Worm (Caenorhabditis elegans) whole organism, L2 larva: ENCODE measurements around the gene tub-1.

Experiments
- ZK546.5 ChIP-seq: sonication (generic microtip); optimal IDR thresholded peaks from 2 replicates; lab custom pipeline; 2017; ENCODE audit warnings: missing biosample characterization, missing genetic modification characterization
- ama-1 ChIP-seq: fragments of 150-350 bp; optimal IDR thresholded peaks from 2 replicates; lab custom pipeline; 2018; ENCODE audit warnings: inconsistent platforms
- blmp-1 ChIP-seq: sonication (generic microtip); optimal IDR thresholded peaks from 2 replicates; lab custom pipeline; 2017; ENCODE audit warnings: missing genetic modification characterization, mild to moderate bottlenecking, missing compliant biosample characterization, antibody characterized with exemption, moderate library complexity; ENCODE audit not compliant: insufficient read depth
- ceh-82 ChIP-seq: fragments of 150-350 bp; optimal IDR thresholded peaks from 2 replicates; lab custom pipeline; 2014; ENCODE audit warnings: missing biosample characterization, missing genetic modification characterization
- elt-3 ChIP-seq: sonication (generic microtip); optimal IDR thresholded peaks from 2 replicates; lab custom pipeline; 2017; ENCODE audit warnings: missing biosample characterization, missing genetic modification characterization
- lsy-2 ChIP-seq, 2 experiments: fragments of 150-350 bp in 1 of 2; sonication (generic microtip) in 1 of 2; optimal IDR thresholded peaks; 2 replicates each; lab custom pipeline; 2014 to 2017; ENCODE audit warnings: missing biosample characterization in 2 of 2, missing genetic modification characterization in 2 of 2
- mdl-1 ChIP-seq, 2 experiments: fragments of 150-350 bp in 1 of 2; sonication (generic microtip) in 1 of 2; optimal IDR thresholded peaks; 2 replicates each; lab custom pipeline; 2017; ENCODE audit warnings: missing biosample characterization in 2 of 2, missing genetic modification characterization in 2 of 2
- ztf-11 ChIP-seq: sonication (generic microtip); optimal IDR thresholded peaks from 2 replicates; lab custom pipeline; 2017; ENCODE audit warnings: missing biosample characterization, missing genetic modification characterization

DNA sequence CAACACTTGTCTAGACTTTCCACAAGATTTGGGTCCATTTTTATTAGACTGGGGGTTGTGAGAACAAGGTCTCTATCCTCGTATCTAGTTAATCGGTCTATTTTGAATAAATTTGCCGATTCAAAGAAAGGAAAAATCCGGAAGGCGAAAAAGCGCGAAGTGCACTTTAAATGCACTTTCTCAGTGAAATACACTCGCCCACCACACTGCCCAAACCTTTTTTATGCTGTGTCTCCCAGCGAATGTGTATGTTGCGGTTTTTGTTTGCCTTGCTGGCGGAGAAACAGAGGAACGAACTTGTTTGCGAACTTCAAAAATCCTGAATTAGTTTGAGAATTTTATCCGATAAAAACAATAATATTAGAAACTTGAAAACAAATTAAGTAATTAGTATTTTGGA is 26.0 kb downstream of the tub-1 start:
- TF ChIP-seq ceh-82 (tag; lab: Kevin White, UChicago): no peak
- TF ChIP-seq ama-1 (lab: Kevin White, UChicago): no peak
- TF ChIP-seq blmp-1 (tag; lab: Kevin White, UChicago): no peak
- TF ChIP-seq ztf-11: no peak
- TF ChIP-seq mdl-1 (tag; optimal IDR thresholded peaks at IDR 0.05; lab: Kevin White, UChicago): no peak
- TF ChIP-seq elt-3 (tag; lab: Kevin White, UChicago): no peak
- TF ChIP-seq lsy-2 (tag; optimal IDR thresholded peaks at IDR 0.05; lab: Kevin White, UChicago): no peak
- TF ChIP-seq ZK546.5: no peak
